Worm (Caenorhabditis elegans): Measurements from ENCODE around the gene nhr-237.

ce11 chrV:1635859-1636258 lies 9.2 kb upstream of the nhr-237 start, which contains the start of gene str-222:
- TF ChIP-seq T22C8.4 (GFP tag; IDR thresholded peaks at IDR 0.05) = no peak
- no peak for TF ChIP-seq tab-1 (GFP tag; IDR thresholded peaks at IDR 0.05)
- no peak for TF ChIP-seq med-1 (GFP tag; optimal IDR thresholded peaks at IDR 0.05; ENCODE audit: insufficient read depth)
- TF ChIP-seq ztf-23 (GFP tag; IDR thresholded peaks at IDR 0.05) = no peak
- TF ChIP-seq flt-1 (GFP tag; IDR thresholded peaks at IDR 0.05) = no peak
- TF ChIP-seq cog-1 (tag; optimal IDR thresholded peaks at IDR 0.05) = no peak
